Worm (Caenorhabditis elegans) whole organism, L4 larva: Measurements from ENCODE around the gene skr-17.

Experiments used
- D1046.2 ChIP-seq: fragments of 200-800 bp; sonication (Bioruptor generic); IDR thresholded peaks from 2 replicates; pipeline ENCODE4 v1.3.6; 2022; ENCODE audit warnings: missing genetic modification characterization, missing compliant biosample characterization
- R02D3.7 ChIP-seq: fragments of 150-350 bp; sonication (generic microtip); optimal IDR thresholded peaks from 3 replicates; lab custom pipeline; 2014; ENCODE audit warnings: missing biosample characterization, missing genetic modification characterization
- T20F7.1 ChIP-seq: fragments of 200-800 bp; sonication (Bioruptor generic); optimal IDR thresholded peaks from 2 replicates; lab custom pipeline; 2018; ENCODE audit warnings: mild to moderate bottlenecking, missing genetic modification characterization, missing compliant biosample characterization
- T26A8.4 ChIP-seq: fragments of 200-800 bp; sonication (Bioruptor generic); IDR thresholded peaks from 2 replicates; pipeline ENCODE4 v1.3.6; 2022; ENCODE audit warnings: missing genetic modification characterization, missing compliant biosample characterization
- ZK337.2 ChIP-seq: fragments of 200-800 bp; sonication (Bioruptor generic); IDR thresholded peaks from 2 replicates; pipeline ENCODE4 v1.3.6; 2022; ENCODE audit warnings: missing genetic modification reagents, missing genetic modification characterization, missing compliant biosample characterization
- aha-1 ChIP-seq: fragments of 150-350 bp; peaks from one replicate; lab custom pipeline; 2014; ENCODE audit warnings: missing biosample characterization, missing genetic modification characterization
- attf-4 ChIP-seq: sonication (generic microtip); optimal IDR thresholded peaks from 3 replicates; lab custom pipeline; 2017; ENCODE audit warnings: missing biosample characterization, missing genetic modification characterization
- ceh-44 ChIP-seq: fragments of 200-800 bp; sonication (Bioruptor generic); IDR thresholded peaks from 2 replicates; pipeline ENCODE4 v1.3.6; 2022; ENCODE audit warnings: missing genetic modification reagents, missing genetic modification characterization, missing compliant biosample characterization
- ctbp-1 ChIP-seq: fragments of 200-800 bp; sonication (Bioruptor generic); IDR thresholded peaks from 2 replicates; pipeline ENCODE4 v1.3.6; 2022; ENCODE audit warnings: missing genetic modification reagents, missing genetic modification characterization, missing compliant biosample characterization
- dmd-8 ChIP-seq: fragments of 200-800 bp; sonication (Bioruptor generic); IDR thresholded peaks from 2 replicates; pipeline ENCODE4 v1.3.6; 2022; ENCODE audit warnings: missing genetic modification characterization, missing compliant biosample characterization
- duxl-1 ChIP-seq: sonication (generic microtip); optimal IDR thresholded peaks from 2 replicates; lab custom pipeline; 2016; ENCODE audit warnings: mild to moderate bottlenecking, missing genetic modification characterization, moderate library complexity, missing compliant biosample characterization; ENCODE audit not compliant: poor library complexity
- egl-27 ChIP-seq: sonication (generic microtip); optimal IDR thresholded peaks from 3 replicates; lab custom pipeline; 2017; ENCODE audit warnings: missing biosample characterization, missing genetic modification reagents, missing genetic modification characterization
- egl-43 ChIP-seq: fragments of 200-800 bp; sonication (Bioruptor generic); IDR thresholded peaks from 2 replicates; pipeline ENCODE4 v1.3.6; 2022; ENCODE audit warnings: missing genetic modification reagents, missing genetic modification characterization, missing compliant biosample characterization
- lir-3 ChIP-seq: sonication (generic microtip); optimal IDR thresholded peaks from 2 replicates; lab custom pipeline; 2016; ENCODE audit warnings: mild to moderate bottlenecking, missing genetic modification characterization, missing compliant biosample characterization
- mdl-1 ChIP-seq, 2 experiments: fragments of 150-350 bp in 1 of 2; sonication (generic microtip) in 1 of 2; optimal IDR thresholded peaks; 2 replicates each; lab custom pipeline; 2014 to 2017; ENCODE audit warnings: missing biosample characterization in 2 of 2, missing genetic modification characterization in 2 of 2
- mdt-29 ChIP-seq: fragments of 200-800 bp; sonication (Bioruptor generic); IDR thresholded peaks from 2 replicates; pipeline ENCODE4 v1.3.6; 2022; ENCODE audit warnings: missing genetic modification reagents, missing genetic modification characterization, missing compliant biosample characterization
- mep-1 ChIP-seq: fragments of 150-350 bp; sonication (generic microtip); optimal IDR thresholded peaks from 3 replicates; lab custom pipeline; 2014; ENCODE audit warnings: missing biosample characterization, missing genetic modification characterization
- mes-2 ChIP-seq: sonication (generic microtip); optimal IDR thresholded peaks from 2 replicates; lab custom pipeline; 2016; ENCODE audit warnings: missing genotype, mild to moderate bottlenecking, missing genetic modification characterization, missing compliant biosample characterization; ENCODE audit not compliant: poor library complexity, severe bottlenecking
- mxl-3 ChIP-seq: fragments of 200-800 bp; sonication (Bioruptor generic); optimal IDR thresholded peaks from 2 replicates; lab custom pipeline; 2018; ENCODE audit warnings: mild to moderate bottlenecking, missing genetic modification characterization, missing compliant biosample characterization
- nhr-11 ChIP-seq: fragments of 150-350 bp; optimal IDR thresholded peaks from 2 replicates; lab custom pipeline; 2014; ENCODE audit warnings: missing biosample characterization, missing genetic modification characterization
- nhr-237 ChIP-seq: sonication (generic microtip); optimal IDR thresholded peaks from 2 replicates; lab custom pipeline; 2017; ENCODE audit warnings: missing biosample characterization, missing genetic modification characterization
- nhr-25 ChIP-seq: sonication (generic microtip); optimal IDR thresholded peaks from 2 replicates; lab custom pipeline; 2017; ENCODE audit warnings: missing genetic modification characterization, mild to moderate bottlenecking, missing compliant biosample characterization, antibody characterized with exemption, moderate library complexity, borderline replicate concordance; ENCODE audit not compliant: insufficient read depth
- nhr-28 ChIP-seq: fragments of 150-350 bp; optimal IDR thresholded peaks from 2 replicates; lab custom pipeline; 2014; ENCODE audit warnings: missing biosample characterization, missing genetic modification characterization
- nhr-76 ChIP-seq: fragments of 150-350 bp; optimal IDR thresholded peaks from 2 replicates; lab custom pipeline; 2014; ENCODE audit warnings: missing biosample characterization, missing genetic modification characterization
- pqm-1 ChIP-seq: sonication (generic microtip); optimal IDR thresholded peaks from 2 replicates; lab custom pipeline; 2017; ENCODE audit warnings: missing biosample characterization, missing genetic modification characterization
- rbr-2 ChIP-seq: sonication (generic microtip); optimal IDR thresholded peaks from 2 replicates; lab custom pipeline; 2016; ENCODE audit warnings: missing genotype, missing genetic modification characterization, missing compliant biosample characterization
- spr-3 ChIP-seq: fragments of 200-800 bp; sonication (Bioruptor generic); optimal IDR thresholded peaks from 2 replicates; lab custom pipeline; 2018; ENCODE audit warnings: mild to moderate bottlenecking, missing genetic modification characterization, missing compliant biosample characterization
- unc-62 ChIP-seq, 3 experiments: fragments of 150-350 bp in 1 of 3; sonication (generic microtip); optimal IDR thresholded peaks in 2 of 3; peaks in 1 of 3; 1 replicate in 1 of 3; 2 replicates in 2 of 3; lab custom pipeline; 2014 to 2017; ENCODE audit warnings: missing biosample characterization in 3 of 3, missing genetic modification characterization in 3 of 3, missing genetic modification reagents in 3 of 3, missing genotype in 1 of 3
- vab-7 ChIP-seq: fragments of 200-800 bp; sonication (Bioruptor generic); IDR thresholded peaks from 2 replicates; pipeline ENCODE4 v1.3.6; 2022; ENCODE audit warnings: missing genetic modification reagents, missing genetic modification characterization, missing compliant biosample characterization
- zip-11 ChIP-seq: fragments of 200-800 bp; sonication (Bioruptor generic); IDR thresholded peaks from 2 replicates; pipeline ENCODE4 v1.3.6; 2022; ENCODE audit warnings: missing genetic modification characterization, missing compliant biosample characterization
- ztf-7 ChIP-seq: fragments of 150-350 bp; optimal IDR thresholded peaks from 2 replicates; lab custom pipeline; 2014; ENCODE audit warnings: missing biosample characterization, missing genetic modification characterization

Gene skr-17

DNA sequence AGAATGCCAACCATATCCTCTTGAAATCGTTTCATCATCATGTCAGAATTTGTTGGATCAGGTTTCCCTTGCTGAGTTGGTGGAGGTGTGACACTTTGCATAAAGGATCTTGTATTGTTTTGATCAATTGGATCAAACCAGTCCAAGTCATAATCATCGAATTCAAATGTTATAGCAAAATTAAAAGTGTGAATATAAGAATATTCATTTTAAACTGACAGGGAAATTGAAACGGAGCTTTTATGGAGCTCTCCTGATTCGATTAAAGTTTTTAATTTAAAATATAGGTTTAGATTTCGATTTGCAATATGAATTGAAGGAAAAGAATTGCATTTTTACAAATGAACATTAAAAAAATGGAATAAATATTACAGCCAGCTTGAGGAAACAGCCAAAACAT, 19.7 kb upstream of the skr-17 start, which contains the start of gene B0228.9 (continued):
- TF ChIP-seq nhr-25 (tag; lab: Kevin White, UChicago): no peak
- TF ChIP-seq mdt-29 (GFP tag; lab: Robert Waterston, UW): no peak
- no peak for TF ChIP-seq nhr-237 (tag; lab: Kevin White, UChicago)
- no peak for TF ChIP-seq attf-4
- TF ChIP-seq ctbp-1: no peak

DNA sequence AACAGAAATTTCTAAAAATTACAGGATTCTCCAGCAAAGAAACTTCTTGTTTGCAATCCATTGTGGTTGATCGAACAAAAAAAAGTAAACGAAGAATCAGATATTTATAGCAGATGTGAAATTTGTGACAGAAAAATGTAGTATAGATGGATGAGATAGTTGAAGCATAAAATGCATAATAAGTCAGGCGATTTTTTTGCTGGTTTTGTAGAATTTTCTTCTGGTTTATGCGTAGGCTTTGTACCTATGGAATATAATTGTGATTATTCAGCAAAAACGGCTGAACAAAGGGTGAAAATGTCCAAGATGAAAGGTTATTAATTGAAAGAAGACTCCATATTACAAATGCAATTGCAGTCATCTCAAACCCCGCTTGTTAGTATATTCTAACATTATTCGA, 17.9 kb upstream of the skr-17 start, which contains the start of gene srh-39:
srh-39 (minus strand) TSS at position 101 of the 400 bp plus-strand sequence.
- TF ChIP-seq dmd-8 (GFP tag; lab: Robert Waterston, UW): no peak
- TF ChIP-seq T20F7.1 (GFP tag; lab: Kevin White, UChicago): no peak
- TF ChIP-seq nhr-11: no peak
- TF ChIP-seq nhr-237 (tag; lab: Kevin White, UChicago): no peak
- no peak for TF ChIP-seq ZK337.2 (GFP tag; lab: Robert Waterston, UW)
- TF ChIP-seq ztf-7: no peak
- TF ChIP-seq vab-7: no peak
- no peak for TF ChIP-seq nhr-25 (tag; lab: Kevin White, UChicago)
- TF ChIP-seq egl-43 (GFP tag; lab: Robert Waterston, UW): no peak
- no peak for TF ChIP-seq T26A8.4 (GFP tag; lab: Robert Waterston, UW)
- no peak for TF ChIP-seq rbr-2 (tag; lab: Kevin White, UChicago)
- no peak for TF ChIP-seq mes-2 (tag; lab: Kevin White, UChicago)
- TF ChIP-seq spr-3: no peak
- no peak for TF ChIP-seq duxl-1 (tag; lab: Kevin White, UChicago)
- no peak for TF ChIP-seq nhr-28 (tag; lab: Kevin White, UChicago)
- TF ChIP-seq mdl-1 (tag; optimal IDR thresholded peaks at IDR 0.05; lab: Kevin White, UChicago): no peak
- TF ChIP-seq ceh-44 (GFP tag; lab: Robert Waterston, UW): no peak
- TF ChIP-seq, all 104 proteins: peak for 0

DNA sequence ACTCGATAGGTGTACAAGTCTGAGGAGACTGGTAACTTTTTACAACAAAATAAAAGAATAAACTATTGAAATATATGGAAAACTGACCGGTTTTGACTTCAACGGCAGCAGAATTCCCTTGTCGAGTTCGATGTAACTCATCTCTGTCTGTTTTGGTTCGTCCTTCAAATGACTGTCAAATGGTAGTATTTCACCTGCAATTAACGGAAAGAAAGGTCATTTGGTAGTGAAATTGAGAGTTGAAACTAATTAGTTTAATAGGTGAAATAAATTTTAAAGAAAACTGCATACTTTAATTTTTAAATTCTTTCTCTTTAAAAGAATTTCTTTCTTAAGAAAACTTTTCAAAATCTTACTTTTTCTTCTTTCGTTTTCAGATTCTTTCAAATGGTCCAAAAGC, 14.1 kb upstream of the skr-17 start:
- TF ChIP-seq nhr-76 (tag; lab: Kevin White, UChicago) (no peak), ZK337.2 (GFP tag; lab: Robert Waterston, UW) (no peak), R02D3.7 (tag; lab: Kevin White, UChicago) (no peak), nhr-25 (tag; lab: Kevin White, UChicago) (peak; percentile 32), mxl-3 (GFP tag; lab: Kevin White, UChicago) (no peak), mep-1 (tag; lab: Kevin White, UChicago) (peak; percentile 4), lir-3 (no peak)

DNA sequence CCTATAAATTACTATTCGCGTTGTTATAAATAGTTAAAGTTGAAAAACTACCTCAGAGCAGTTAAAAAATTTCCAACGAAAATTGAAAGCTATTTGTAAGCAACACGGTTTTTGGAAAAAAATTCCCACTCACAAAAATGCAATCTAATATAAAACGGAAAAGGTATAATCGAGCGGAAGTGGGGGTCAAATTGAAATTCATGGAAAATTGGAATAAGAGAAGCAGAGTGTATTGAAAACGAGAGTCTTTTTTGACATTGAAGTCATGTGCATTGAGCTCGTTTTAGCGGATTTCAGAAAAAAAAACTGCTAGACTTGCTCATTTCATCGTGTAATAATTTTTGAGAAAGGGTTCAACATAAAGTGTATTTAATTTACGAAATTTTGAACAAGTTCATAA, 13.1 kb upstream of the skr-17 start:
- TF ChIP-seq ctbp-1 (no peak), aha-1 (tag; lab: Kevin White, UChicago) (peak; percentile 66), R02D3.7 (tag; lab: Kevin White, UChicago) (no peak)

DNA sequence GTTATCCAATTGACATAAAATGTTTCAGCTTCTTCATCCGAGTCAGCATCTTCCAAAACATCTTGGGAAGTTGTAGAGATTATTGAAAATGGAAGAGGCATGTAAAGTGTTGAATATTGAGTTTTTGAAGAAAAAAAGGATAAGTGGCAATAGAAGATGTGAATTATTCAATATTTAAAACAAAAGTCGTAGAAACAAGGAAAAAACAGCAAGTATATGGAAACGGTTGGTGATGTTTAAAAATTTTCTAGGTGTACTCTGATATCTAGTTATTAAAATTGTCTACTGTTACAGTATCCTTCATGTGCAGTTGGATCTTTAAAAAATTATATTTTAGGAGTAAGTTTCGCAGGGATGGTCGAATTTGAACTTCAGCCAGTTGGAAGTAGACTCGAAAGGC, 11.4 kb upstream of the skr-17 start, which contains the start of gene C06A8.8:
C06A8.8 (minus strand) TSS at position 101 of the 400 bp plus-strand sequence.
- no peak for TF ChIP-seq pqm-1 (tag; lab: Kevin White, UChicago)
- no peak for TF ChIP-seq nhr-11
- TF ChIP-seq zip-11 (GFP tag; lab: Robert Waterston, UW): no peak
- TF ChIP-seq ctbp-1: no peak
- no peak for TF ChIP-seq mes-2 (tag; lab: Kevin White, UChicago)
- TF ChIP-seq egl-27 (tag; lab: Kevin White, UChicago): no peak
- peak; percentile 18 for TF ChIP-seq aha-1 (tag; lab: Kevin White, UChicago)
- TF ChIP-seq D1046.2: no peak

DNA sequence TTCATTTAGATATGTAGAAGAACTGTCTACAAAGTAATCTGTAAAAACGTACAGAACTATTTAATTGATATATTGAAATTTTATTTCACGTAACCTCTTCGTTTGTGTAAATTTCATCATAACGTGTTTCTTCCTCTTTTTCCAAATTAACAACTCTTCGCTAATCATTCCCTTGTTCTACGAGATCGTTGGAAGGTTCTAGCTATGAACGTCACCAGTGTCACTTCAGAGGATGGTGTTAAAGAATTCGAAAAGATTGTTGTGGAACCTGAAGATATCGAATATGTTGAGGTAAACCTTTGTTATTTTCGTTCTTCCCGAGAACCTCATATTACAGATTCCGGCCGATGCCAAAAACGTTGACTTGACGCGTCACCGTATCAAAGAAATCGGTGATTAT, 10.9 kb upstream of the skr-17 start, which contains the start of gene C06A8.6:
C06A8.6 (plus strand) TSS at position 89 of the 400 bp plus-strand sequence.
- TF ChIP-seq unc-62 (GFP tag; optimal IDR thresholded peaks at IDR 0.05 in 1 of 2; lab: Kevin White, UChicago) (peak in 1 of 2 experiments; percentile 90), unc-62 (tag; optimal IDR thresholded peaks at IDR 0.05; lab: Kevin White, UChicago) (no peak), ceh-44 (GFP tag; lab: Robert Waterston, UW) (no peak)
